Fruit fly (Drosophila melanogaster) whole organism, embryonic: ENCODE results near the gene FBXO11.

Experiments
- Aef1 ChIP-seq: fragments of 200-800 bp; sonication (Bioruptor generic); IDR thresholded peaks from 3 replicates; pipeline ENCODE4 v1.3.6; 2022; ENCODE audit warnings: missing biosample characterization, missing genetic modification characterization
- Antp ChIP-seq: fragments of 200-800 bp; sonication (Bioruptor generic); optimal IDR thresholded peaks from 3 replicates; lab custom pipeline; 2016; ENCODE audit warnings: missing biosample characterization, missing genetic modification characterization
- Atf3 ChIP-seq: fragments of 200-800 bp; sonication (Bioruptor generic); optimal IDR thresholded peaks from 3 replicates; lab custom pipeline; 2016; ENCODE audit warnings: missing biosample characterization, missing genetic modification characterization
- CG10366 ChIP-seq: fragments of 200-800 bp; sonication (Bioruptor generic); IDR thresholded peaks from 2 replicates; pipeline ENCODE4 v1.3.6; 2022; ENCODE audit warnings: missing biosample characterization, missing genetic modification characterization
- CG11247 ChIP-seq: fragments of 200-800 bp; sonication (Bioruptor generic); IDR thresholded peaks from 2 replicates; pipeline ENCODE4 v1.3.6; 2022; ENCODE audit warnings: missing biosample characterization, missing genetic modification characterization
- CG12299 ChIP-seq: fragments of 200-800 bp; sonication (Bioruptor generic); optimal IDR thresholded peaks from 2 replicates; lab custom pipeline; 2018; ENCODE audit warnings: missing biosample characterization, mild to moderate bottlenecking, missing genetic modification characterization
- CG13894 ChIP-seq: fragments of 200-800 bp; sonication (Bioruptor generic); optimal IDR thresholded peaks from 3 replicates; lab custom pipeline; 2018; ENCODE audit warnings: missing biosample characterization, mild to moderate bottlenecking, missing genetic modification characterization, moderate library complexity
- CG15601 ChIP-seq: fragments of 200-800 bp; sonication (Bioruptor generic); optimal IDR thresholded peaks from 3 replicates; lab custom pipeline; 2019; ENCODE audit warnings: missing biosample characterization, mild to moderate bottlenecking, missing genetic modification characterization, moderate library complexity
- CG16813 ChIP-seq: fragments of 200-800 bp; sonication (Bioruptor generic); IDR thresholded peaks from 3 replicates; pipeline ENCODE4 v1.3.6; 2022; ENCODE audit warnings: missing biosample characterization, missing genetic modification characterization; ENCODE audit not compliant: partially characterized antibody
- CG17802 ChIP-seq: fragments of 200-800 bp; sonication (Bioruptor generic); optimal IDR thresholded peaks from 2 replicates; lab custom pipeline; 2018; ENCODE audit warnings: missing biosample characterization, mild to moderate bottlenecking, missing genetic modification characterization, moderate library complexity
- CG30403 ChIP-seq: fragments of 200-800 bp; sonication (Bioruptor generic); optimal IDR thresholded peaks from 3 replicates; lab custom pipeline; 2016; ENCODE audit warnings: missing biosample characterization, missing genetic modification characterization
- CG34224 ChIP-seq: fragments of 200-800 bp; sonication (Bioruptor generic); IDR thresholded peaks from 3 replicates; pipeline ENCODE4 v1.3.6; 2022; ENCODE audit warnings: missing biosample characterization, missing genetic modification characterization; ENCODE audit not compliant: partially characterized antibody
- CG6689 ChIP-seq: fragments of 200-800 bp; sonication (Bioruptor generic); IDR thresholded peaks from 2 replicates; pipeline ENCODE4 v1.3.6; 2022; ENCODE audit warnings: missing biosample characterization, missing genetic modification characterization
- CG7987 ChIP-seq: fragments of 200-800 bp; sonication (Bioruptor generic); optimal IDR thresholded peaks from 2 replicates; lab custom pipeline; 2018; ENCODE audit warnings: missing biosample characterization, mild to moderate bottlenecking, missing genetic modification characterization, moderate library complexity
- CG8089 ChIP-seq: fragments of 200-800 bp; sonication (Bioruptor generic); optimal IDR thresholded peaks from 3 replicates; lab custom pipeline; 2016; ENCODE audit warnings: missing biosample characterization, missing genetic modification characterization
- CG8290 ChIP-seq, 3 experiments: fragments of 200-800 bp; sonication (Bioruptor generic); optimal IDR thresholded peaks; 2 replicates each; lab custom pipeline; 2016 to 2019; ENCODE audit warnings: missing biosample characterization in 3 of 3, missing genetic modification characterization in 3 of 3, mild to moderate bottlenecking in 2 of 3, moderate library complexity in 1 of 3
- Doc3 ChIP-seq: fragments of 200-800 bp; sonication (Bioruptor generic); IDR thresholded peaks from 3 replicates; pipeline ENCODE4 v1.3.6; 2022; ENCODE audit warnings: missing biosample characterization, missing genetic modification characterization; ENCODE audit not compliant: partially characterized antibody
- H15 ChIP-seq: fragments of 200-800 bp; sonication (Bioruptor generic); IDR thresholded peaks from 3 replicates; pipeline ENCODE4 v1.3.6; 2022; ENCODE audit warnings: missing biosample characterization, missing genetic modification characterization
- Hr78 ChIP-seq, 2 experiments: fragments of 200-800 bp in 1 of 2; fragments of >200 bp in 1 of 2; sonication (Bioruptor generic) in 1 of 2; optimal IDR thresholded peaks; 2 replicates each; lab custom pipeline; 2017 to 2019; ENCODE audit warnings: missing biosample characterization in 2 of 2, missing genetic modification characterization in 2 of 2, mild to moderate bottlenecking in 1 of 2, moderate library complexity in 1 of 2
- NC2β ChIP-seq: fragments of 200-800 bp; sonication (Bioruptor generic); optimal IDR thresholded peaks from 2 replicates; lab custom pipeline; 2016; ENCODE audit warnings: missing biosample characterization, missing genetic modification characterization
- Neu2 ChIP-seq: fragments of 200-800 bp; sonication (Bioruptor generic); optimal IDR thresholded peaks from 3 replicates; lab custom pipeline; 2016; ENCODE audit warnings: missing biosample characterization, missing genetic modification characterization, borderline replicate concordance
- Nf-YC ChIP-seq: fragments of 200-800 bp; optimal IDR thresholded peaks from 3 replicates; lab custom pipeline; 2019; ENCODE audit warnings: missing biosample characterization, mild to moderate bottlenecking, missing genetic modification characterization, moderate library complexity
- Pdp1 ChIP-seq, 2 experiments: fragments of 200-800 bp; sonication (Bioruptor generic); optimal IDR thresholded peaks; 3 replicates each; lab custom pipeline; 2016; ENCODE audit warnings: missing biosample characterization in 2 of 2, missing genetic modification characterization in 2 of 2, mild to moderate bottlenecking in 1 of 2, moderate library complexity in 1 of 2
- Ravus ChIP-seq: fragments of 200-800 bp; sonication (Bioruptor generic); IDR thresholded peaks from 2 replicates; pipeline ENCODE4 v1.3.6; 2022; ENCODE audit warnings: missing biosample characterization, missing genetic modification characterization
- Xrp1 ChIP-seq: fragments of 200-800 bp; sonication (Bioruptor generic); IDR thresholded peaks from 2 replicates; pipeline ENCODE4 v1.3.6; 2022; ENCODE audit warnings: missing biosample characterization, missing genetic modification characterization
- al ChIP-seq: fragments of 200-800 bp; sonication (Bioruptor generic); IDR thresholded peaks from 2 replicates; pipeline ENCODE4 v1.3.6; 2022; ENCODE audit warnings: missing biosample characterization, missing genetic modification characterization
- ap ChIP-seq: fragments of 200-800 bp; sonication (Bioruptor generic); IDR thresholded peaks from 2 replicates; pipeline ENCODE4 v1.3.6; 2022; ENCODE audit warnings: missing biosample characterization, missing genetic modification characterization
- bigmax ChIP-seq: fragments of 200-800 bp; sonication (Bioruptor generic); optimal IDR thresholded peaks from 2 replicates; lab custom pipeline; 2018; ENCODE audit warnings: missing biosample characterization, mild to moderate bottlenecking, missing genetic modification characterization
- bowl ChIP-seq: fragments of 200-800 bp; sonication (Bioruptor generic); IDR thresholded peaks from 2 replicates; pipeline ENCODE4 v1.3.6; 2022; ENCODE audit warnings: missing biosample characterization, missing genetic modification characterization
- eyg ChIP-seq: fragments of 200-800 bp; sonication (Bioruptor generic); optimal IDR thresholded peaks from 3 replicates; lab custom pipeline; 2016; ENCODE audit warnings: missing biosample characterization, missing genetic modification characterization
- fd102C ChIP-seq: fragments of 200-800 bp; sonication (Bioruptor generic); optimal IDR thresholded peaks from 2 replicates; lab custom pipeline; 2018; ENCODE audit warnings: missing biosample characterization, mild to moderate bottlenecking, missing genetic modification characterization, moderate library complexity
- fd64A ChIP-seq: fragments of 200-800 bp; sonication (Bioruptor generic); optimal IDR thresholded peaks from 3 replicates; lab custom pipeline; 2018; ENCODE audit warnings: missing biosample characterization, mild to moderate bottlenecking, missing genetic modification characterization
- hkb ChIP-seq, 2 experiments: fragments of 200-800 bp in 1 of 2; fragments of >200 bp in 1 of 2; sonication (Bioruptor generic) in 1 of 2; IDR thresholded peaks in 1 of 2; optimal IDR thresholded peaks in 1 of 2; 2 replicates each; pipeline versions ENCODE4 v1.3.6 to Lab custom; 2017 to 2022; ENCODE audit warnings: missing biosample characterization in 1 of 2, missing genetic modification characterization in 1 of 2
- klu ChIP-seq: fragments of 200-800 bp; sonication (Bioruptor generic); IDR thresholded peaks from 2 replicates; pipeline ENCODE4 v1.3.6; 2022; ENCODE audit warnings: missing biosample characterization, missing genetic modification characterization
- lilli ChIP-seq: fragments of 200-800 bp; sonication (Bioruptor generic); optimal IDR thresholded peaks from 3 replicates; lab custom pipeline; 2016; ENCODE audit warnings: missing biosample characterization, missing genetic modification characterization
- maf-S ChIP-seq: fragments of 200-800 bp; sonication (Bioruptor generic); optimal IDR thresholded peaks from 2 replicates; lab custom pipeline; 2016; ENCODE audit warnings: missing biosample characterization, missing genetic modification characterization
- oc ChIP-seq: fragments of 200-800 bp; sonication (Bioruptor generic); optimal IDR thresholded peaks from 2 replicates; lab custom pipeline; 2018; ENCODE audit warnings: missing biosample characterization, mild to moderate bottlenecking, missing genetic modification characterization, moderate library complexity
- odd ChIP-seq: fragments of 200-800 bp; sonication (Bioruptor generic); optimal IDR thresholded peaks from 2 replicates; lab custom pipeline; 2017; ENCODE audit warnings: missing biosample characterization, mild to moderate bottlenecking, missing genetic modification characterization
- org-1 ChIP-seq: fragments of 200-800 bp; sonication (Bioruptor generic); optimal IDR thresholded peaks from 2 replicates; lab custom pipeline; 2017; ENCODE audit warnings: missing biosample characterization, missing genetic modification characterization
- p53 ChIP-seq: fragments of 200-800 bp; sonication (Bioruptor generic); optimal IDR thresholded peaks from 2 replicates; lab custom pipeline; 2016; ENCODE audit warnings: missing biosample characterization, missing genetic modification characterization
- pita ChIP-seq: fragments of 200-800 bp; sonication (Bioruptor generic); optimal IDR thresholded peaks from 2 replicates; lab custom pipeline; 2017; ENCODE audit warnings: missing biosample characterization, mild to moderate bottlenecking, missing genetic modification characterization
- row ChIP-seq: fragments of 200-800 bp; sonication (Bioruptor generic); IDR thresholded peaks from 3 replicates; pipeline ENCODE4 v1.3.6; 2022; ENCODE audit warnings: missing biosample characterization, missing genetic modification characterization
- schlank ChIP-seq: fragments of 200-800 bp; sonication (Bioruptor generic); optimal IDR thresholded peaks from 2 replicates; lab custom pipeline; 2018; ENCODE audit warnings: missing biosample characterization, mild to moderate bottlenecking, missing genetic modification characterization
- sd ChIP-seq: fragments of 200-800 bp; sonication (Bioruptor generic); optimal IDR thresholded peaks from 3 replicates; lab custom pipeline; 2018; ENCODE audit warnings: missing biosample characterization, mild to moderate bottlenecking, missing genetic modification characterization, moderate library complexity
- sob ChIP-seq: fragments of 200-800 bp; sonication (Bioruptor generic); IDR thresholded peaks from 2 replicates; pipeline ENCODE4 v1.3.6; 2022; ENCODE audit warnings: missing biosample characterization, missing genetic modification characterization
- tll ChIP-seq, 2 experiments: fragments of 200-800 bp in 1 of 2; fragments of >200 bp in 1 of 2; sonication (Bioruptor generic) in 1 of 2; optimal IDR thresholded peaks; 2 replicates each; lab custom pipeline; 2017 to 2019; ENCODE audit warnings: missing biosample characterization in 2 of 2, missing genetic modification characterization in 2 of 2, mild to moderate bottlenecking in 1 of 2, moderate library complexity in 1 of 2
- unc-4 ChIP-seq: fragments of 200-800 bp; sonication (Bioruptor generic); IDR thresholded peaks from 2 replicates; pipeline ENCODE4 v1.3.6; 2022; ENCODE audit warnings: missing biosample characterization, missing genetic modification characterization; ENCODE audit not compliant: partially characterized antibody
- vnd ChIP-seq: fragments of 200-800 bp; sonication (Bioruptor generic); IDR thresholded peaks from 3 replicates; pipeline ENCODE4 v1.3.6; 2022; ENCODE audit warnings: missing biosample characterization, missing genetic modification characterization; ENCODE audit not compliant: partially characterized antibody
- zfh1 ChIP-seq: fragments of 200-800 bp; sonication (Bioruptor generic); IDR thresholded peaks from 3 replicates; pipeline ENCODE4 v1.3.6; 2022; ENCODE audit warnings: missing biosample characterization, missing genetic modification characterization
- zfh2 ChIP-seq: fragments of 200-800 bp; sonication (Bioruptor generic); optimal IDR thresholded peaks from 2 replicates; lab custom pipeline; 2016; ENCODE audit warnings: missing biosample characterization, missing genetic modification characterization

FBXO11 gene

dm6 chr3R:9857785-9858184, 48.6 kb upstream of the FBXO11 start (continued):
- TF ChIP-seq tll (GFP tag; optimal IDR thresholded peaks at IDR 0.05; lab: Kevin White, UChicago) (no peak), al (GFP tag; lab: Robert Waterston, UW) (no peak), sd (no peak), klu (GFP tag; lab: Robert Waterston, UW) (no peak), Atf3 (GFP tag; lab: Kevin White, UChicago) (no peak), CG10366 (GFP tag; lab: Robert Waterston, UW) (no peak), CG13894 (tag; lab: Kevin White, UChicago) (no peak), CG11247 (GFP tag; lab: Robert Waterston, UW) (no peak), CG7987 (GFP tag; lab: Kevin White, UChicago) (no peak), zfh2 (GFP tag; lab: Kevin White, UChicago) (no peak), CG30403 (peak; percentile 22), pita (GFP tag; lab: Kevin White, UChicago) (no peak), CG6689 (peak; percentile 35; the same call in 1 of the 2 replicates), Pdp1 (GFP tag; optimal IDR thresholded peaks at IDR 0.05; lab: Kevin White, UChicago) (no peak), bowl (no peak), fd102C (GFP tag; lab: Kevin White, UChicago) (no peak), Neu2 (no peak), Ravus (no peak), maf-S (GFP tag; lab: Kevin White, UChicago) (no peak), CG12299 (no peak), Aef1 (GFP tag; lab: Robert Waterston, UW) (no peak), Doc3 (GFP tag; lab: Robert Waterston, UW) (no peak), schlank (no peak), CG17802 (tag; lab: Kevin White, UChicago) (no peak), sob (GFP tag; lab: Robert Waterston, UW) (no peak), unc-4 (GFP tag; lab: Robert Waterston, UW) (no peak), p53 (no peak), lilli (GFP tag; lab: Kevin White, UChicago) (no peak), CG8290 (GFP tag; optimal IDR thresholded peaks at IDR 0.05; lab: Kevin White, UChicago) (no peak), CG8290 (tag; optimal IDR thresholded peaks at IDR 0.05; lab: Kevin White, UChicago) (no peak), vnd (GFP tag; lab: Robert Waterston, UW) (no peak), H15 (GFP tag; lab: Robert Waterston, UW) (no peak), CG8089 (GFP tag; lab: Kevin White, UChicago) (no peak), oc (tag; lab: Kevin White, UChicago) (no peak), eyg (no peak), Nf-YC (tag; lab: Kevin White, UChicago) (peak; percentile 7), row (peak; percentile 26; the same call in 1 of the 3 replicates), Xrp1 (GFP tag; lab: Robert Waterston, UW) (no peak), fd64A (GFP tag; lab: Kevin White, UChicago) (no peak), NC2β (GFP tag; lab: Kevin White, UChicago) (no peak), zfh1 (GFP tag; lab: Robert Waterston, UW) (no peak), ap (no peak), CG16813 (GFP tag; lab: Robert Waterston, UW) (no peak), bigmax (no peak), hkb (optimal IDR thresholded peaks at IDR 0.05; lab: Kevin White, UChicago) (no peak), hkb (GFP tag; IDR thresholded peaks at IDR 0.05; lab: Robert Waterston, UW) (no peak), Antp (GFP tag; lab: Kevin White, UChicago) (no peak), odd (GFP tag; lab: Kevin White, UChicago) (no peak), Hr78 (GFP tag; optimal IDR thresholded peaks at IDR 0.05; lab: Kevin White, UChicago) (no peak), CG15601 (tag; lab: Kevin White, UChicago) (no peak), CG34224 (GFP tag; lab: Robert Waterston, UW) (no peak), org-1 (GFP tag; lab: Kevin White, UChicago) (no peak)
